Fruit fly (Drosophila melanogaster): ENCODE data around the gene Coq8.

The Coq8 gene

DNA sequence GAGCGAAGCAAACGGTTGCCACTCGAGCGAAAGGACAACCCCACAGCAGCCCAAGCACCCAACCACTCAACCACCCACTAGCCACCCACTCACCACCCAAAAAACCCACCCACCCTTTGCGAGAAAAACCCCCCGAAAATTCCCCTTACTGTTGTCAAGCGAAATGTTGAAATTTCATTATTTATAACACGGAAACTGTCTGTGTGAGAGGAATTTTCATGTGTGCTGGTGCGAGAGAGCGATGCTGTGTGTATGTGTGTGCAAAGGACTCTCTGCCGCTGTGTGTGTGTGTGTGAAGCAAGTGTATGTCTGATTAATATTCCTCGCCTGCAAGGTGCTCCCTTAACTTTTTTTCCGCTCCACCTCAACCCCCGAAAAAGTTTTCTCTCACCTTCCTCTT is 28.9 kb upstream of the Coq8 start:
- TF ChIP-seq sima (GFP tag; optimal IDR thresholded peaks at IDR 0.05) (no peak), salm (tag; optimal IDR thresholded peaks at IDR 0.05) (no peak), B-H2 (GFP tag; optimal IDR thresholded peaks at IDR 0.05) (no peak), nau (GFP tag; optimal IDR thresholded peaks at IDR 0.05) (no peak), CG7786 (GFP tag; optimal IDR thresholded peaks at IDR 0.05) (no peak), vnd (GFP tag; IDR thresholded peaks at IDR 0.05; ENCODE audit: partially characterized antibody) (no peak), gem (tag; optimal IDR thresholded peaks at IDR 0.05) (no peak), cg (GFP tag; optimal IDR thresholded peaks at IDR 0.05) (peak; percentile 75), sens (GFP tag) (no peak), Dad (GFP tag; optimal IDR thresholded peaks at IDR 0.05) (no peak), CG4854 (GFP tag; optimal IDR thresholded peaks at IDR 0.05) (no peak), CG13624 (GFP tag; optimal IDR thresholded peaks at IDR 0.05) (no peak), tna (GFP tag; IDR thresholded peaks at IDR 0.05; ENCODE audit: partially characterized antibody) (no peak), CG8924 (tag; optimal IDR thresholded peaks at IDR 0.05) (no peak), CG5180 (GFP tag; optimal IDR thresholded peaks at IDR 0.05) (no peak), CG16863 (GFP tag; optimal IDR thresholded peaks at IDR 0.05) (no peak), zfh2 (GFP tag; optimal IDR thresholded peaks at IDR 0.05) (no peak), zen2 (GFP tag; IDR thresholded peaks at IDR 0.05; ENCODE audit: partially characterized antibody) (no peak), CG7271 (tag; optimal IDR thresholded peaks at IDR 0.05) (no peak), CG10431 (GFP tag; optimal IDR thresholded peaks at IDR 0.05) (no peak), Taf1 (GFP tag; IDR thresholded peaks at IDR 0.05) (no peak), CG30403 (GFP tag; optimal IDR thresholded peaks at IDR 0.05) (no peak), ap (GFP tag; IDR thresholded peaks at IDR 0.05) (no peak), crp (GFP tag; optimal IDR thresholded peaks at IDR 0.05) (no peak), ttk (GFP tag; IDR thresholded peaks at IDR 0.05) (no peak), CG2199 (GFP tag; IDR thresholded peaks at IDR 0.05) (no peak), sim (GFP tag; IDR thresholded peaks at IDR 0.05) (no peak), Atf3 (GFP tag; optimal IDR thresholded peaks at IDR 0.05) (no peak), inv (GFP tag; IDR thresholded peaks at IDR 0.05; ENCODE audit: partially characterized antibody) (no peak), CG16815 (GFP tag; optimal IDR thresholded peaks at IDR 0.05) (no peak), chn (GFP tag; optimal IDR thresholded peaks at IDR 0.05) (no peak), Spps (tag; optimal IDR thresholded peaks at IDR 0.05) (no peak), knrl (GFP tag; IDR thresholded peaks at IDR 0.05; ENCODE audit: partially characterized antibody) (no peak), Trl (optimal IDR thresholded peaks at IDR 0.05) (peak; percentile 36 to 42), Trl (GFP tag; optimal IDR thresholded peaks at IDR 0.05) (no peak), pros (GFP tag; optimal IDR thresholded peaks at IDR 0.05) (peak; percentile 68), chinmo (GFP tag; IDR thresholded peaks at IDR 0.05; ENCODE audit: partially characterized antibody) (0 out of 4 replicates have a peak, but pooled peaks have one; percentile 48), tup (GFP tag; optimal IDR thresholded peaks at IDR 0.05) (no peak), Ets65A (GFP tag) (no peak), seq (GFP tag; IDR thresholded peaks at IDR 0.05) (peak; percentile 36; the same call in 1 of the 2 replicates), CG6254 (GFP tag; optimal IDR thresholded peaks at IDR 0.05) (no peak), CG13775 (GFP tag; optimal IDR thresholded peaks at IDR 0.05) (no peak), grau (tag; optimal IDR thresholded peaks at IDR 0.05) (no peak), CG2120 (GFP tag; optimal IDR thresholded peaks at IDR 0.05) (no peak), nerfin-1 (tag; optimal IDR thresholded peaks at IDR 0.05) (peak; percentile 55), dimm (GFP tag; IDR thresholded peaks at IDR 0.05) (no peak), ham (GFP tag; IDR thresholded peaks at IDR 0.05) (no peak), Myb (GFP tag; optimal IDR thresholded peaks at IDR 0.05) (no peak), ranshi (GFP tag; IDR thresholded peaks at IDR 0.05) (no peak), abd-A (tag; optimal IDR thresholded peaks at IDR 0.05) (peak; percentile 77), CG6791 (GFP tag; IDR thresholded peaks at IDR 0.05; ENCODE audit: partially characterized antibody) (no peak), CG10565 (GFP tag; optimal IDR thresholded peaks at IDR 0.05) (no peak)

Data from whole organism, embryonic.